Fruit fly (Drosophila melanogaster) Kc167 (cell line): ENCODE measurements around the gene Fntb.

Experiments
- Sin3A ChIP-seq: fragments of >200 bp; optimal IDR thresholded peaks from 2 replicates; lab custom pipeline; 2018; ENCODE audit warnings: missing external identifiers
- insv ChIP-seq: fragments of >200 bp; optimal IDR thresholded peaks from 3 replicates; lab custom pipeline; 2018; ENCODE audit warnings: missing external identifiers
- psq ChIP-seq: fragments of >200 bp; optimal IDR thresholded peaks from 2 replicates; lab custom pipeline; 2017; ENCODE audit warnings: missing external identifiers

DNA sequence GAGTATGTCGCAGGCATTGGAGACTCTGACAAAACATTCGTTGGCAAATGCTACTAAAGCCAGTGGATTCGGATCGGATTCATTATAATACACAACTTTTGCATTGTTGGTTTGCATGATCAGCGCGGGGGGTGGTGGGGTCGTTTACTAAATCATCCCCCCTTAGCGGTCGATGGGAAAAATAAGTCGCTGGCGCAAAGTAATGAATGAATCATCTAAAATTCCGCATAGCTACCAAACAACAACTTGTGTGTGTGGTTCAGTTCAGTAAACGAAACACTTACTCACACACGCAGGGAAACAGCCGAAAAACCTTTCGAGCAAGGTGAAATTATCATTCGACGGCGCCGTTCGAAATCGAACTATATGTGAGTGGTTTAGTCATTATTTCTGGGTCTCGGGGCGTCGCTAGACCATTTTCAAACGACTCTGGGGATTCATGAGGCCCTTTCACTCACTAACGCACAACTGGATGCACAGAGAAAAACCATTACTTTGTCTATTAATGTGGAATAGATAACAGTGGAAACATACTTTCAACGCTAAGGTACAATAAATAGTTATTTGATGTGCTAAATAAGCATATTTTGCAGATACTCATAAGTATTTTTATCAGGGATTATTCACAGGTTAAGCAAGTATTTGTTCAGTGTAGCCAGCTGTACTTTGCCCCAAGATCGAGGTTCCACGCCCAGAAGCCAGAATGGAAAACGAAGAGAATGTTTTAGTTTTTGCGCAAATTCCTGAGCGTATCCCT, 15.8 kb downstream of the Fntb start:
- TF ChIP-seq insv (lab: Kevin White, UChicago) (no peak), psq (no peak), Sin3A (lab: Kevin White, UChicago) (no peak)
